Worm (Caenorhabditis elegans): Measurements from ENCODE around the gene set-30.

DNA sequence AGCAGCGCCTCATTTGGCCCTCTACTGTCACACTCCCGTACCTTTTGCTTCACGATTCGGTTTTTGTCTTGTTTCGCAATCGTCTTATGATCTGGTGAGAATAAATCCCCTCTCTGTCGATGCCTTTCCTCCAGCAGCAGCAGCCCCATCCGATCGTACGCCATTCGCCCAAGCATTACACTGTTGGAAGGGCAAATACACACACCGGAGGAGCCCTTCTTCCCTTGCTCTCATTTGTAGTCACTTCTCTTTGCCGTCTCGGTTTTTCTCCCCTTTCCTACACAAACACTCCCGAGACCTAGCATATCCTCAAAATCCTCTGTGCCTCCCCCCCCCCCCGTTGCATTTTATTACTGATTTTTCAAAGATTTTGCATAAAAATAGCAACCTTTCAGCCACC is at the start of gene set-30:
- TF ChIP-seq B0310.2 (tag; optimal IDR thresholded peaks at IDR 0.05) (no peak), hmbx-1 (tag; optimal IDR thresholded peaks at IDR 0.05) (no peak), hmg-4 (GFP tag; optimal IDR thresholded peaks at IDR 0.05) (peak; percentile 52), aly-1 (tag; optimal IDR thresholded peaks at IDR 0.05) (no peak), ama-1 (optimal IDR thresholded peaks at IDR 0.05) (no peak), hnd-1 (tag; optimal IDR thresholded peaks at IDR 0.05) (no peak), tra-4 (tag; optimal IDR thresholded peaks at IDR 0.05) (no peak), tbx-37 (GFP tag; conservative IDR thresholded peaks at IDR 0.05) (no peak), tbx-11 (GFP tag; IDR thresholded peaks at IDR 0.05) (no peak)

Measured in whole organism, early embryonic.